Worm (Caenorhabditis elegans): ENCODE data around the gene F57E7.2.

DNA sequence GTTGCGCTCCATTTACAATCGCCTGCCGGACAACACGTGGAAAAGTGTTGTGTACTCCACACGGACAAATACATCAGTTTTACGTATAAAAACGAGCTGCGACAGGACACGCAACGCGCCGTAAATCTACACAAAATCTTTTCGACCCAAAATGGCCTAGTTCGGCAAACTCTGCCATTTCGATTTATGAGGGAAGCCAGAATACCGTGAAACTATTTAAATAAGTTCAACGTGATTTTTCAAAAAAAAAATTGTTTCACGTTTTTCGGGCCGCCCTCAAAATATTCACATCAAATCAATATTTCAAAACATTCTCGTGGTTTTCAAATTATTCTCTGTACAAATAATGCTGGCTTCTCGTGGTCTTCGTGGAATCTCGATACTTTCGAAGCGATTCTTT is 43.9 kb upstream of the F57E7.2 start, which contains the start of gene F36D3.8:
- TF ChIP-seq ama-1 (optimal IDR thresholded peaks at IDR 0.05) (no peak), hmg-4 (GFP tag; optimal IDR thresholded peaks at IDR 0.05) (no peak)

Measured in whole organism, early embryonic.